Worm (Caenorhabditis elegans) whole organism, late embryonic: ENCODE measurements around the gene C18C4.7.

Experiments
- F13H6.1 ChIP-seq: sonication (generic microtip); optimal IDR thresholded peaks from 2 replicates; lab custom pipeline; 2016; ENCODE audit warnings: missing genetic modification characterization, missing compliant biosample characterization
- elt-2 ChIP-seq: sonication (generic microtip); optimal IDR thresholded peaks from 2 replicates; lab custom pipeline; 2016; ENCODE audit warnings: missing genetic modification reagents, missing genetic modification characterization, missing compliant biosample characterization
- ref-2 ChIP-seq: sonication (generic microtip); optimal IDR thresholded peaks from 2 replicates; lab custom pipeline; 2016; ENCODE audit warnings: missing genetic modification characterization, missing compliant biosample characterization
- tbx-2 ChIP-seq: sonication (generic microtip); optimal IDR thresholded peaks from 2 replicates; lab custom pipeline; 2016; ENCODE audit warnings: missing genetic modification characterization, missing compliant biosample characterization
- unc-86 ChIP-seq: sonication (generic microtip); optimal IDR thresholded peaks from 2 replicates; lab custom pipeline; 2016; ENCODE audit warnings: missing genetic modification characterization, missing compliant biosample characterization

DNA sequence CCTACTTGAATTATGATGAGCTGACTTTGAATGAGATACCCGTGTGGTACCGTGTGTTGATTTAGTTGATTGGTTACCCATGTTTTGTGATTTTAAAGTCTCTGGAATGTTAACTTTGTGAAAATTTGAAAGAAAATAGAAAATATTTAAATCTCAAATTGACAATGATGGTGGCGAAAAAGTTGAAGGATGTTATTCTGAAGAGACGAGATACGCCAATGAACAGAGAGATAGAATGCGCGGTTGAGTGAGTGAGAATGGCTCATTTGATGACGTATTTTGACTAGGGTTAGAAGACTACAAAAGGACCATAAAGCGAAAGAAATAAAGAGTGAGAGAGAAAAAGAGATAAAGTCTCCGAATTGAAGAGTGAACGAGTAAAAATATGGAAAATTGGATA is 3.4 kb upstream of the C18C4.7 start, which contains the start of gene glb-6:
- TF ChIP-seq tbx-2 (tag; lab: Kevin White, UChicago) (no peak), unc-86 (tag; lab: Kevin White, UChicago) (no peak), elt-2 (tag; lab: Kevin White, UChicago) (no peak), F13H6.1 (no peak), ref-2 (tag; lab: Kevin White, UChicago) (no peak)
